Fruit fly (Drosophila melanogaster) whole organism, pupa: ENCODE measurements around the gene CG10232.

ENCODE experiments used
- CG10348 ChIP-seq: fragments of 200-800 bp; sonication (Bioruptor generic); IDR thresholded peaks from 2 replicates; pipeline ENCODE4 v1.3.6; 2022; ENCODE audit warnings: missing biosample characterization, missing genetic modification characterization
- CG12605 ChIP-seq: fragments of 200-800 bp; sonication (Bioruptor generic); IDR thresholded peaks from 2 replicates; pipeline ENCODE4 v1.3.6; 2022; ENCODE audit warnings: missing biosample characterization, missing genetic modification characterization
- CG13204 ChIP-seq: fragments of 200-800 bp; sonication (Bioruptor generic); optimal IDR thresholded peaks from 2 replicates; lab custom pipeline; 2018; ENCODE audit warnings: missing biosample characterization, mild to moderate bottlenecking, missing genetic modification characterization, moderate library complexity
- CG14655 ChIP-seq: fragments of 200-800 bp; sonication (Bioruptor generic); optimal IDR thresholded peaks from 3 replicates; lab custom pipeline; 2017; ENCODE audit warnings: mild to moderate bottlenecking, missing biosample characterization, missing genetic modification reagents, missing genetic modification characterization
- CG15710 ChIP-seq: fragments of 200-800 bp; sonication (Bioruptor generic); optimal IDR thresholded peaks from 2 replicates; lab custom pipeline; 2018; ENCODE audit warnings: missing biosample characterization, mild to moderate bottlenecking, missing genetic modification characterization, moderate library complexity
- CG17806 ChIP-seq: fragments of 200-800 bp; sonication (Bioruptor generic); optimal IDR thresholded peaks from 2 replicates; lab custom pipeline; 2018; ENCODE audit warnings: missing biosample characterization, mild to moderate bottlenecking, missing genetic modification characterization, moderate library complexity
- CG32121 ChIP-seq: fragments of 200-800 bp; sonication (Bioruptor generic); IDR thresholded peaks from 2 replicates; pipeline ENCODE4 v1.3.6; 2022; ENCODE audit warnings: missing biosample characterization, missing genetic modification characterization
- CG34367 ChIP-seq: fragments of 200-800 bp; sonication (Bioruptor generic); optimal IDR thresholded peaks from 2 replicates; lab custom pipeline; 2018; ENCODE audit warnings: missing biosample characterization, mild to moderate bottlenecking, missing genetic modification characterization
- CG4496 ChIP-seq: fragments of 200-800 bp; sonication (Bioruptor generic); IDR thresholded peaks from 3 replicates; pipeline ENCODE4 v1.3.6; 2022; ENCODE audit warnings: missing biosample characterization, missing genetic modification characterization
- CG8159 ChIP-seq: fragments of 200-800 bp; sonication (Bioruptor generic); optimal IDR thresholded peaks from 3 replicates; lab custom pipeline; 2018; ENCODE audit warnings: missing biosample characterization, mild to moderate bottlenecking, missing genetic modification characterization, moderate library complexity
- CG8301 ChIP-seq: fragments of 200-800 bp; sonication (Bioruptor generic); optimal IDR thresholded peaks from 2 replicates; lab custom pipeline; 2018; ENCODE audit warnings: missing biosample characterization, mild to moderate bottlenecking, missing genetic modification characterization
- CG9948 ChIP-seq: fragments of 200-800 bp; sonication (Bioruptor generic); optimal IDR thresholded peaks from 2 replicates; lab custom pipeline; 2018; ENCODE audit warnings: missing biosample characterization, mild to moderate bottlenecking, missing genetic modification characterization, moderate library complexity
- D1 ChIP-seq: fragments of 200-800 bp; sonication (Bioruptor generic); optimal IDR thresholded peaks from 2 replicates; lab custom pipeline; 2018; ENCODE audit warnings: missing biosample characterization, mild to moderate bottlenecking, missing genetic modification characterization, moderate library complexity
- EcR ChIP-seq: fragments of 200-800 bp; sonication (Bioruptor generic); optimal IDR thresholded peaks from 3 replicates; lab custom pipeline; 2019; ENCODE audit warnings: missing biosample characterization, missing genetic modification characterization, mild to moderate bottlenecking, moderate library complexity, missing genetic modification reagents
- Ets98B ChIP-seq: fragments of 200-800 bp; sonication (Bioruptor generic); IDR thresholded peaks from 2 replicates; pipeline ENCODE4 v1.3.6; 2022; ENCODE audit warnings: missing biosample characterization, missing genetic modification characterization
- Pif1A ChIP-seq: fragments of 200-800 bp; sonication (Bioruptor generic); optimal IDR thresholded peaks from 3 replicates; lab custom pipeline; 2016; ENCODE audit warnings: missing biosample characterization, missing genetic modification characterization
- Pif1B ChIP-seq: fragments of 200-800 bp; sonication (Bioruptor generic); optimal IDR thresholded peaks from 3 replicates; lab custom pipeline; 2016; ENCODE audit warnings: missing biosample characterization, missing genetic modification characterization
- Snoo ChIP-seq: fragments of 200-800 bp; sonication (Bioruptor generic); optimal IDR thresholded peaks from 3 replicates; lab custom pipeline; 2017; ENCODE audit warnings: missing biosample characterization, mild to moderate bottlenecking, missing genetic modification characterization, inconsistent platforms
- fd96Ca ChIP-seq: fragments of 200-800 bp; sonication (Bioruptor generic); IDR thresholded peaks from 3 replicates; pipeline ENCODE4 v1.3.6; 2022; ENCODE audit warnings: missing biosample characterization, missing genetic modification characterization
- gl ChIP-seq: fragments of 200-800 bp; sonication (Bioruptor generic); optimal IDR thresholded peaks from 2 replicates; lab custom pipeline; 2018; ENCODE audit warnings: missing biosample characterization, mild to moderate bottlenecking, missing genetic modification characterization
- rn ChIP-seq: fragments of 200-800 bp; sonication (Bioruptor generic); IDR thresholded peaks from 2 replicates; pipeline ENCODE4 v1.3.6; 2022; ENCODE audit warnings: missing biosample characterization, missing genetic modification characterization

Gene CG10232

DNA sequence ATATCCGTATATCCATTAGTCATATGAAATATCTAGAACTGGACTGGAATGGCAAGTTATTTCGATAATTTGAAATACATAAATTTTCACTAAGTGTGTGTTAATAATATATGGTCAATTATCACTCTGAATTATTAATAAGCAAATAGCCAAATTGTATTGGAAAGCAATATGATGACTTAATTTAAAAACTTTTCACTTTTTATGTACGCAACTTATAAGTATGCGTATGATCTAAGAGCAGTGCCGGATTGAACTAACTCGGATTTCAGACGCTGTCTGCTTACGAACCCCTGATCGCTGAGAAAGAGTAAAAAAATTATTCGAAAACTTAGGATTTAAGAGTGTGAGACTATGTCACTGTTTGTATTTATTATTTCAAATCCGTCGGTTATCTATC is at the start of gene CG10232:
CG10232 (minus strand) TSS at position 101 of the 400 bp plus-strand sequence.
- TF ChIP-seq CG15710 (tag; lab: Kevin White, UChicago) (no peak), Ets98B (GFP tag; lab: Robert Waterston, UW) (no peak), rn (GFP tag; lab: Robert Waterston, UW) (no peak), CG14655 (GFP tag; lab: Kevin White, UChicago) (no peak), CG34367 (tag; lab: Kevin White, UChicago) (no peak), CG8159 (tag; lab: Kevin White, UChicago) (no peak)
- TF ChIP-seq, all 21 proteins: peak for 0

DNA sequence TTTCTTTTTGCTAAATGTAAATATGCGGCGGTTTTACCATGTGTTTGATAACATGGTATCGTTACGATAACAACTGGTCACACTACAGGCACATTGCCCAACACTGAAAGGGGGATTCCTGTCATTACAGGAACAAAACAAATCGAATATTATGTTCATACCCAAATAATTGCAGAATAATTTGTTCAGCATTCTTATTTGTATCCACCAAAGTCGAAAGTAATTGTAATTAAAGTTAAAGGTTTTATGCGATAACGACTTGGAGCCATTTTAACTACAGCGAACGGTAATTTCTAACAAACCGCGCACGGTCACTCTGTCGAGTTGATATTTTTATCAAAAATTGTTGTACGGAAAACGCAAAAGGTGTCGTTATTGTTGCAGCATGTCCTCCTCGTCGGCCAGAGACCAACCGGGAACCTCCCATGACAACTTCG is 46.0 kb upstream of the CG10232 start, which contains the start of the genes CG10214 and CG10375:
CG10214 (minus strand) TSS at position 72 of the 437 bp plus-strand sequence.
CG10375 (plus strand) TSS at position 296 of the 437 bp plus-strand sequence.
- TF ChIP-seq rn (GFP tag; lab: Robert Waterston, UW) (no peak), EcR (no peak), CG34367 (tag; lab: Kevin White, UChicago) (peak; percentile 14), Pif1B (GFP tag; lab: Kevin White, UChicago) (no peak), Snoo (tag; lab: Kevin White, UChicago) (peak; percentile 48), CG13204 (GFP tag; lab: Kevin White, UChicago) (no peak), CG12605 (GFP tag; lab: Robert Waterston, UW) (peak; percentile 34; the same call in 1 of the 2 replicates), Pif1A (GFP tag; lab: Kevin White, UChicago) (no peak), CG17806 (peak; percentile 51), CG14655 (GFP tag; lab: Kevin White, UChicago) (no peak), CG15710 (tag; lab: Kevin White, UChicago) (peak; percentile 55), CG8159 (tag; lab: Kevin White, UChicago) (peak; percentile 61), D1 (tag; lab: Kevin White, UChicago) (no peak), gl (tag; lab: Kevin White, UChicago) (peak; percentile 26), fd96Ca (GFP tag; lab: Robert Waterston, UW) (peak; percentile 67; the same call in 1 of the 3 replicates), CG8301 (tag; lab: Kevin White, UChicago) (peak; percentile 62), CG32121 (GFP tag; lab: Robert Waterston, UW) (peak; percentile 65), Ets98B (GFP tag; lab: Robert Waterston, UW) (peak; percentile 64), CG4496 (GFP tag; lab: Robert Waterston, UW) (peak; percentile 75), CG9948 (peak; percentile 29), CG10348 (GFP tag; lab: Robert Waterston, UW) (no peak)
- TF ChIP-seq, all 21 proteins: peak for 13

DNA sequence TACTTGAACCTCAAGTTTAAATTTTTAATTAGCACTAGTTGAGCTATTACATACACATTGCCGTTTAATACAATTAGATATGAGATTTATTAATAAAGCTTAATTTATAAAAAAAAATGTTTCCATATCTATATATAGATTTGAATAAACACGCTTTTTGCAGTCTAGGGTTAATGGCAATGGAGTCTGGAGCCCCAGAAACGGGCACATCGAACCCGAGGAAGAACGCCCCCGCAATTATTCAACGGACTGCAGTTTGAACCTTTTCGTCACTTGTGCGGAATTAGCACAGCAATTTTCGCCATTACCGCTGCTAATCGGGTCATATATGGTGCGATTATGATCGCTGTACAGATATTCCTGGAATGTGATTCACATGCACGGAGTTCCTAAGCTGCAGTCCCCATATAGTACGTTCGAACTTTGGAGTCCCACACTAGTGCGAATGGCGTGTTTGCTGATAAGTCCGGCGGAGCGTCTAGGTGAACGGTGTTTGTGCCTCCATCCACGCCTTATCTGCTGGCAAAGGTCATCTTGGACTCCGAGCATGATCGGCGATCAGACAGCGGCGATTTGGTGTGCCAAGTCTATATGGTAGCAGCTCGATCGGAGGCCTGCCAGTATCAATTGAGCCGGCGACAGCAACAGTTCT is 42.3 kb upstream of the CG10232 start, which contains the start of gene Lsd-1:
Lsd-1 (plus strand) TSS at position 236 of the 652 bp plus-strand sequence.
- TF ChIP-seq CG14655 (GFP tag; lab: Kevin White, UChicago) (no peak), Snoo (tag; lab: Kevin White, UChicago) (peak; percentile 21), CG8159 (tag; lab: Kevin White, UChicago) (peak; percentile 75), Ets98B (GFP tag; lab: Robert Waterston, UW) (peak; percentile 22; the same call in 1 of the 2 replicates), CG34367 (tag; lab: Kevin White, UChicago) (peak; percentile 43), CG12605 (GFP tag; lab: Robert Waterston, UW) (no peak; the same call in 1 of the 2 replicates), gl (tag; lab: Kevin White, UChicago) (peak; percentile 71), rn (GFP tag; lab: Robert Waterston, UW) (no peak), fd96Ca (GFP tag; lab: Robert Waterston, UW) (no peak), D1 (tag; lab: Kevin White, UChicago) (no peak), CG4496 (GFP tag; lab: Robert Waterston, UW) (peak; percentile 36; the same call in 1 of the 3 replicates), Pif1A (GFP tag; lab: Kevin White, UChicago) (peak; percentile 20), EcR (peak; percentile 80), CG15710 (tag; lab: Kevin White, UChicago) (peak; percentile 62), CG9948 (peak; percentile 33), CG8301 (tag; lab: Kevin White, UChicago) (peak; percentile 41), CG32121 (GFP tag; lab: Robert Waterston, UW) (peak; percentile 50), CG17806 (peak; percentile 47), CG10348 (GFP tag; lab: Robert Waterston, UW) (no peak), Pif1B (GFP tag; lab: Kevin White, UChicago) (peak; percentile 5), CG13204 (GFP tag; lab: Kevin White, UChicago) (peak; percentile 28)

DNA sequence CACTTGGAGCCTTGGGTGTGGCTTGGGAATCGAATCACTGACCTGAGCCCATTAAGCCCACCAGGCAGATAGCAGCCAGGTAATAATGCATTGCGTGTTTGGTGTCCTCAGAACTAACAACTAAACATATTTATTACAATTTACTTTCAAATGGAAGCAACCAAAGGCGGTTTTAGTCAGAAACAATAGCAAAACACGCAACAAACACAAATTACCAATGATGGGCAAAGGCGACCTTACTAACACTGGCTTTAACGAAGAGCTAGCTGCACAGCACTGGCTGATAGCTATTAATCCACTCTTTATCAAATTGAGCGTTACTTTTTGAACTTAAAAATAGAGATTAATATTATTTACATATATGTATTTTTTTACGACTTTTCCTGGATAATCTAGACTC is 41.6 kb upstream of the CG10232 start, which contains the start of gene udt:
udt (minus strand) TSS at position 249 of the 400 bp plus-strand sequence.
- TF ChIP-seq CG9948 (no peak), Pif1B (GFP tag; lab: Kevin White, UChicago) (no peak), fd96Ca (GFP tag; lab: Robert Waterston, UW) (no peak), Snoo (tag; lab: Kevin White, UChicago) (no peak), CG15710 (tag; lab: Kevin White, UChicago) (no peak)

DNA sequence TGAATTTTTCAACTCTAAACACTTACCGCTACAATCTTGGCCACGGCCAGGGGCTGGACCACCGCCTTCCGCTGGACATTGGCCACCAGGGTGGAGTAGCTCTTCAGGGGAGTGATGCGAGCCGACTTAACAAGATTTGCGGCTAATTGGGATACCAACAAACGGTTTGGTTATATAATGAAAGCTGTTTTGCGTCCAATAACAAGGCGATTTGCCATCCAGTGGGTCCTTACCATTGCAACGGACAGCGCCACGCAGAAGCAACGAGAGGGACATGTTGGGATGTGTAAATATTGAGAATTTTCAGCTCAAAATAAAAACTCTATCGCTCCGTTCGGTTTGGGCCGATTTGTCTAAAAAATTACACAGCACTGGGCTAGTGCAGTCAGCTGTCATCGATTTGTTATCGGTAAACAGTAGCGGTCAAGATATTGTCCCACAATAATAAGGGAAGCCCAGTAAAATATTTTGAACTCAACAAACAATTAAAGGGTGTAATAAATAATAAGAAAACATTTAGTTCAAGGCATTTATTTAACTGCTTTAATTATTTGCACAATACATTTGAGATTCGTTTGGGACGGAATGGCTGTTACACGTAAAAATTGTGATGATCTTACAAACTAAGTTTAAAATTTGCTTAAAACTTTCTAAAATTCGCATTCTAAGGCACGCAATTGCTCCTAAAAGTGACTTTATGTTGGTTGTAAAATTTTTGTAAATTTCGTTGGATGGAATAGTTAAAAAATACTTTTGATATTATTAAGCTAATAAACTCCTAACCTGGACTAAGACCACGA is 39.0 kb upstream of the CG10232 start, which contains the start of gene SdhD:
SdhD (minus strand) TSS at position 382 of the 800 bp plus-strand sequence.
- peak; percentile 32 for TF ChIP-seq Snoo (tag; lab: Kevin White, UChicago)
- no peak for TF ChIP-seq Pif1B (GFP tag; lab: Kevin White, UChicago)
